Worm (Caenorhabditis elegans): ENCODE measurements around the gene utx-1.

utx-1 gene

ce11 chrX:8563663-8564450 is 6.9 kb downstream of the utx-1 start:
- no peak for TF ChIP-seq zip-8 (tag; optimal IDR thresholded peaks at IDR 0.05)
- peak; percentile 43 for TF ChIP-seq ham-2 (GFP tag; optimal IDR thresholded peaks at IDR 0.05)
- TF ChIP-seq tbx-8 (GFP tag; optimal IDR thresholded peaks at IDR 0.05): no peak
- no peak for TF ChIP-seq bed-3 (GFP tag; optimal IDR thresholded peaks at IDR 0.05)

ce11 chrX:8564451-8564795 is 7.5 kb downstream of the utx-1 start:
- TF ChIP-seq nhr-12 (tag; optimal IDR thresholded peaks at IDR 0.05) (no peak), elt-1 (tag; optimal IDR thresholded peaks at IDR 0.05; ENCODE audit: borderline replicate concordance, insufficient read depth) (no peak), mab-5 (tag; optimal IDR thresholded peaks at IDR 0.05) (no peak), nhr-28 (tag; optimal IDR thresholded peaks at IDR 0.05) (no peak), tbx-8 (GFP tag; optimal IDR thresholded peaks at IDR 0.05) (no peak), cnd-1 (tag; optimal IDR thresholded peaks at IDR 0.05) (no peak), zip-8 (tag; optimal IDR thresholded peaks at IDR 0.05) (no peak), sptf-1 (tag; optimal IDR thresholded peaks at IDR 0.05) (no peak), sem-2 (GFP tag; optimal IDR thresholded peaks at IDR 0.05) (no peak), M03D4.4 (tag; optimal IDR thresholded peaks at IDR 0.05) (no peak), ceh-83 (GFP tag; optimal IDR thresholded peaks at IDR 0.05) (no peak)

ce11 chrX:8565810-8566416 is 9.0 kb downstream of the utx-1 start:
- TF ChIP-seq tbx-8 (GFP tag; optimal IDR thresholded peaks at IDR 0.05) (no peak), flh-1 (GFP tag; optimal IDR thresholded peaks at IDR 0.05) (no peak), unc-62 (GFP tag; optimal IDR thresholded peaks at IDR 0.05) (peak; percentile 65), ceh-83 (GFP tag; optimal IDR thresholded peaks at IDR 0.05) (no peak), elt-1 (tag; optimal IDR thresholded peaks at IDR 0.05; ENCODE audit: borderline replicate concordance, insufficient read depth) (no peak), blmp-1 (tag; optimal IDR thresholded peaks at IDR 0.05) (no peak), lin-13 (tag; optimal IDR thresholded peaks at IDR 0.05) (no peak), ces-1 (GFP tag; optimal IDR thresholded peaks at IDR 0.05) (peak; percentile 46), nhr-28 (tag; optimal IDR thresholded peaks at IDR 0.05) (no peak), nhr-2 (tag; optimal IDR thresholded peaks at IDR 0.05) (no peak), sptf-1 (tag; optimal IDR thresholded peaks at IDR 0.05) (peak; percentile 36), lsy-2 (tag; optimal IDR thresholded peaks at IDR 0.05) (peak; percentile 17), hlh-1 (tag; optimal IDR thresholded peaks at IDR 0.05) (peak; percentile 28), mls-2 (tag; optimal IDR thresholded peaks at IDR 0.05) (peak; percentile 15), ztf-11 (tag; optimal IDR thresholded peaks at IDR 0.05) (no peak), unc-120 (tag; optimal IDR thresholded peaks at IDR 0.05; ENCODE audit: poor library complexity, severe bottlenecking) (peak; percentile 48), ceh-43 (GFP tag; optimal IDR thresholded peaks at IDR 0.05) (no peak), cnd-1 (tag; optimal IDR thresholded peaks at IDR 0.05) (peak; percentile 10), ham-2 (GFP tag; optimal IDR thresholded peaks at IDR 0.05) (peak; percentile 11)

ce11 chrX:8566521-8567032 is 9.6 kb downstream of the utx-1 start:
- TF ChIP-seq ceh-39 (tag; optimal IDR thresholded peaks at IDR 0.05): no peak
- TF ChIP-seq ham-2 (GFP tag; optimal IDR thresholded peaks at IDR 0.05): no peak
- no peak for TF ChIP-seq nhr-12 (tag; optimal IDR thresholded peaks at IDR 0.05)
- no peak for TF ChIP-seq lsy-2 (tag; optimal IDR thresholded peaks at IDR 0.05)
- no peak for TF ChIP-seq unc-39 (tag; optimal IDR thresholded peaks at IDR 0.05)
- TF ChIP-seq flh-1 (GFP tag; optimal IDR thresholded peaks at IDR 0.05): no peak
- no peak for TF ChIP-seq ztf-11 (tag; optimal IDR thresholded peaks at IDR 0.05)
- no peak for TF ChIP-seq nhr-237 (tag; optimal IDR thresholded peaks at IDR 0.05)
- no peak for TF ChIP-seq elt-3 (tag; optimal IDR thresholded peaks at IDR 0.05)

ce11 chrX:8567166-8567565 is 10.2 kb downstream of the utx-1 start:
- TF ChIP-seq lin-32 (GFP tag; optimal IDR thresholded peaks at IDR 0.05): no peak
- no peak for TF ChIP-seq sem-2 (GFP tag; optimal IDR thresholded peaks at IDR 0.05)
- no peak for TF ChIP-seq nhr-28 (tag; optimal IDR thresholded peaks at IDR 0.05)
- TF ChIP-seq ceh-43 (GFP tag; optimal IDR thresholded peaks at IDR 0.05): no peak
- TF ChIP-seq unc-62 (GFP tag; optimal IDR thresholded peaks at IDR 0.05): no peak
- no peak for TF ChIP-seq lin-13 (tag; optimal IDR thresholded peaks at IDR 0.05)
- TF ChIP-seq pha-4 (tag; optimal IDR thresholded peaks at IDR 0.05): no peak
- no peak for TF ChIP-seq mep-1 (tag; optimal IDR thresholded peaks at IDR 0.05)
- no peak for TF ChIP-seq drap-1 (GFP tag; optimal IDR thresholded peaks at IDR 0.05)
- no peak for TF ChIP-seq unc-39 (tag; optimal IDR thresholded peaks at IDR 0.05)
- TF ChIP-seq nhr-2 (tag; optimal IDR thresholded peaks at IDR 0.05): no peak
- TF ChIP-seq elt-1 (tag; optimal IDR thresholded peaks at IDR 0.05; ENCODE audit: borderline replicate concordance, insufficient read depth): no peak
- TF ChIP-seq nhr-237 (tag; optimal IDR thresholded peaks at IDR 0.05): no peak

Data from whole organism, mixed stage, embryonic.